Fruit fly (Drosophila melanogaster) whole organism, embryonic: ENCODE results near the gene Hsp83.
A peak's percentile ranks its signal among the peaks of the same experiment; 100 is the strongest.

Experiments used
- Atf6 ChIP-seq: fragments of 200-800 bp; sonication (Bioruptor generic); IDR thresholded peaks from 2 replicates; pipeline ENCODE4 v1.3.6; 2022; ENCODE audit warnings: missing biosample characterization, missing genetic modification characterization
- CG10147 ChIP-seq: fragments of 200-800 bp; sonication (Bioruptor generic); optimal IDR thresholded peaks from 2 replicates; lab custom pipeline; 2019; ENCODE audit warnings: missing biosample characterization, mild to moderate bottlenecking, missing genetic modification characterization, moderate library complexity
- CG10565 ChIP-seq: fragments of 200-800 bp; sonication (Bioruptor generic); optimal IDR thresholded peaks from 3 replicates; lab custom pipeline; 2016; ENCODE audit warnings: missing biosample characterization, mild to moderate bottlenecking, missing genetic modification characterization
- CG11247 ChIP-seq: fragments of 200-800 bp; sonication (Bioruptor generic); IDR thresholded peaks from 2 replicates; pipeline ENCODE4 v1.3.6; 2022; ENCODE audit warnings: missing biosample characterization, missing genetic modification characterization
- CG12219 ChIP-seq: fragments of 200-800 bp; sonication (Bioruptor generic); optimal IDR thresholded peaks from 3 replicates; lab custom pipeline; 2018; ENCODE audit warnings: missing biosample characterization, mild to moderate bottlenecking, missing genetic modification characterization
- CG12299 ChIP-seq: fragments of 200-800 bp; sonication (Bioruptor generic); optimal IDR thresholded peaks from 2 replicates; lab custom pipeline; 2018; ENCODE audit warnings: missing biosample characterization, mild to moderate bottlenecking, missing genetic modification characterization
- CG1233 ChIP-seq: fragments of 200-800 bp; sonication (Bioruptor generic); optimal IDR thresholded peaks from 4 replicates; lab custom pipeline; 2018; ENCODE audit warnings: missing biosample characterization, mild to moderate bottlenecking, missing genetic modification characterization
- CG15479 ChIP-seq: fragments of 200-800 bp; sonication (Bioruptor generic); optimal IDR thresholded peaks from 3 replicates; lab custom pipeline; 2019; ENCODE audit warnings: missing biosample characterization, mild to moderate bottlenecking, missing genetic modification characterization, moderate library complexity
- CG1647 ChIP-seq: fragments of 200-800 bp; sonication (Bioruptor generic); optimal IDR thresholded peaks from 3 replicates; lab custom pipeline; 2016; ENCODE audit warnings: missing biosample characterization, missing genetic modification characterization
- CG2712 ChIP-seq: fragments of 200-800 bp; optimal IDR thresholded peaks from 3 replicates; lab custom pipeline; 2019; ENCODE audit warnings: missing biosample characterization, mild to moderate bottlenecking, missing genetic modification characterization, moderate library complexity
- CG3847 ChIP-seq: fragments of 200-800 bp; sonication (Bioruptor generic); IDR thresholded peaks from 2 replicates; pipeline ENCODE4 v1.3.6; 2022; ENCODE audit warnings: missing biosample characterization, missing genetic modification characterization
- CG4360 ChIP-seq: fragments of 200-800 bp; sonication (Bioruptor generic); IDR thresholded peaks from 2 replicates; pipeline ENCODE4 v1.3.6; 2022; ENCODE audit warnings: missing biosample characterization, missing genetic modification characterization
- CG4617 ChIP-seq: fragments of 200-800 bp; sonication (Bioruptor generic); optimal IDR thresholded peaks from 3 replicates; lab custom pipeline; 2016; ENCODE audit warnings: missing biosample characterization, missing genetic modification characterization, borderline replicate concordance
- CG6254 ChIP-seq: fragments of 200-800 bp; sonication (Bioruptor generic); optimal IDR thresholded peaks from 3 replicates; lab custom pipeline; 2017; ENCODE audit warnings: mild to moderate bottlenecking, missing biosample characterization, missing genetic modification reagents, missing genetic modification characterization
- CG7271 ChIP-seq: fragments of 200-800 bp; sonication (Bioruptor generic); optimal IDR thresholded peaks from 2 replicates; lab custom pipeline; 2018; ENCODE audit warnings: missing biosample characterization, mild to moderate bottlenecking, missing genetic modification characterization, moderate library complexity
- CG7357 ChIP-seq: fragments of 200-800 bp; sonication (Bioruptor generic); IDR thresholded peaks from 3 replicates; pipeline ENCODE4 v1.3.6; 2022; ENCODE audit warnings: missing biosample characterization, missing genetic modification characterization
- CG7372 ChIP-seq: fragments of 200-800 bp; sonication (Bioruptor generic); IDR thresholded peaks from 2 replicates; pipeline ENCODE4 v1.3.6; 2022; ENCODE audit warnings: missing biosample characterization, missing genetic modification characterization
- CG7556 ChIP-seq: fragments of 200-800 bp; sonication (Bioruptor generic); optimal IDR thresholded peaks from 2 replicates; lab custom pipeline; 2017; ENCODE audit warnings: missing biosample characterization, mild to moderate bottlenecking, missing genetic modification characterization
- CG7786 ChIP-seq: fragments of 200-800 bp; sonication (Bioruptor generic); optimal IDR thresholded peaks from 2 replicates; lab custom pipeline; 2016; ENCODE audit warnings: missing biosample characterization, missing genetic modification characterization
- Dip3 ChIP-seq: fragments of 200-800 bp; sonication (Bioruptor generic); optimal IDR thresholded peaks from 3 replicates; lab custom pipeline; 2016; ENCODE audit warnings: missing biosample characterization, missing genetic modification characterization
- Dp ChIP-seq: fragments of 200-800 bp; sonication (Bioruptor generic); optimal IDR thresholded peaks from 2 replicates; lab custom pipeline; 2018; ENCODE audit warnings: missing biosample characterization, mild to moderate bottlenecking, missing genetic modification characterization, moderate library complexity
- E2f2 ChIP-seq: fragments of 200-800 bp; sonication (Bioruptor generic); IDR thresholded peaks from 2 replicates; pipeline ENCODE4 v1.3.6; 2022; ENCODE audit warnings: missing biosample characterization, missing genetic modification characterization
- Ets65A ChIP-seq: fragments of 200-800 bp; sonication (Bioruptor generic); peaks from one replicate; lab custom pipeline; 2016; ENCODE audit warnings: missing biosample characterization, missing genetic modification characterization
- GATAe ChIP-seq: fragments of 200-800 bp; sonication (Bioruptor generic); conservative IDR thresholded peaks from 2 replicates; pipeline ENCODE4 v1.3.6; 2022; ENCODE audit warnings: missing biosample characterization, missing genetic modification characterization
- HHEX ChIP-seq: fragments of 200-800 bp; sonication (Bioruptor generic); optimal IDR thresholded peaks from 3 replicates; lab custom pipeline; 2017; ENCODE audit warnings: missing biosample characterization, mild to moderate bottlenecking, missing genetic modification characterization, missing genetic modification reagents
- HLH54F ChIP-seq: fragments of 200-800 bp; sonication (Bioruptor generic); optimal IDR thresholded peaks from 3 replicates; lab custom pipeline; 2016; ENCODE audit warnings: missing biosample characterization, missing genetic modification characterization
- HmgD ChIP-seq: fragments of 200-800 bp; sonication (Bioruptor generic); optimal IDR thresholded peaks from 3 replicates; lab custom pipeline; 2016; ENCODE audit warnings: missing biosample characterization, missing genetic modification characterization
- Hmr ChIP-seq: fragments of 200-800 bp; sonication (Bioruptor generic); optimal IDR thresholded peaks from 3 replicates; lab custom pipeline; 2017; ENCODE audit warnings: mild to moderate bottlenecking, missing biosample characterization, missing genetic modification reagents, missing genetic modification characterization
- Sry-δ ChIP-seq: fragments of 200-800 bp; sonication (Bioruptor generic); optimal IDR thresholded peaks from 2 replicates; lab custom pipeline; 2016; ENCODE audit warnings: missing biosample characterization, missing genetic modification characterization
- YL-1 ChIP-seq: fragments of 200-800 bp; sonication (Bioruptor generic); optimal IDR thresholded peaks from 3 replicates; lab custom pipeline; 2017; ENCODE audit warnings: missing biosample characterization, mild to moderate bottlenecking, missing genetic modification characterization
- bowl ChIP-seq: fragments of 200-800 bp; sonication (Bioruptor generic); IDR thresholded peaks from 2 replicates; pipeline ENCODE4 v1.3.6; 2022; ENCODE audit warnings: missing biosample characterization, missing genetic modification characterization
- caup ChIP-seq: fragments of 200-800 bp; sonication (Bioruptor generic); optimal IDR thresholded peaks from 3 replicates; lab custom pipeline; 2017; ENCODE audit warnings: missing biosample characterization, mild to moderate bottlenecking, missing genetic modification characterization, moderate library complexity; ENCODE audit not compliant: severe bottlenecking
- chinmo ChIP-seq: fragments of 200-800 bp; sonication (Bioruptor generic); IDR thresholded peaks from 4 replicates; pipeline ENCODE4 v1.3.6; 2022; ENCODE audit warnings: missing biosample characterization, missing genetic modification characterization; ENCODE audit not compliant: partially characterized antibody
- ewg ChIP-seq: fragments of 200-800 bp; sonication (Bioruptor generic); optimal IDR thresholded peaks from 3 replicates; lab custom pipeline; 2017; ENCODE audit warnings: mild to moderate bottlenecking, missing biosample characterization, missing genetic modification reagents, missing genetic modification characterization
- gfzf ChIP-seq: fragments of 200-800 bp; sonication (Bioruptor generic); optimal IDR thresholded peaks from 2 replicates; lab custom pipeline; 2016; ENCODE audit warnings: missing biosample characterization, mild to moderate bottlenecking, missing genetic modification characterization, moderate library complexity
- jing ChIP-seq: fragments of 200-800 bp; sonication (Bioruptor generic); optimal IDR thresholded peaks from 2 replicates; lab custom pipeline; 2018; ENCODE audit warnings: missing biosample characterization, mild to moderate bottlenecking, missing genetic modification characterization
- lmd ChIP-seq: fragments of 200-800 bp; sonication (Bioruptor generic); IDR thresholded peaks from 2 replicates; pipeline ENCODE4 v1.3.6; 2022; ENCODE audit warnings: missing biosample characterization, missing genetic modification characterization
- mirr ChIP-seq: fragments of 200-800 bp; sonication (Bioruptor generic); optimal IDR thresholded peaks from 3 replicates; lab custom pipeline; 2018; ENCODE audit warnings: missing biosample characterization, mild to moderate bottlenecking, missing genetic modification characterization
- nom ChIP-seq: fragments of 200-800 bp; sonication (Bioruptor generic); optimal IDR thresholded peaks from 2 replicates; lab custom pipeline; 2017; ENCODE audit warnings: missing biosample characterization, missing genetic modification characterization, mild to moderate bottlenecking, moderate library complexity, missing genetic modification reagents
- otp ChIP-seq: fragments of 200-800 bp; sonication (Bioruptor generic); IDR thresholded peaks from 3 replicates; pipeline ENCODE4, ENCODE4 v1.3.6; 2022; ENCODE audit warnings: missing biosample characterization, missing genetic modification characterization
- pan ChIP-seq, 4 experiments: fragments of >200 bp in 3 of 4; fragments of 200-800 bp in 1 of 4; sonication (Bioruptor generic) in 1 of 4; optimal IDR thresholded peaks in 3 of 4; IDR thresholded peaks in 1 of 4; 2 replicates each; pipeline versions ENCODE4 v1.3.6 to Lab custom; 2017 to 2022; ENCODE audit warnings: missing biosample characterization in 2 of 4, missing genetic modification characterization in 2 of 4, mixed read lengths in 1 of 4
- pho ChIP-seq: fragments of 200-800 bp; sonication (Bioruptor generic); optimal IDR thresholded peaks from 2 replicates; lab custom pipeline; 2016; ENCODE audit warnings: missing biosample characterization, missing genetic modification characterization
- ranshi ChIP-seq: fragments of 200-800 bp; sonication (Bioruptor generic); IDR thresholded peaks from 2 replicates; pipeline ENCODE4 v1.3.6; 2022; ENCODE audit warnings: missing biosample characterization, missing genetic modification characterization
- sisA ChIP-seq: fragments of 200-800 bp; sonication (Bioruptor generic); IDR thresholded peaks from 2 replicates; pipeline ENCODE4 v1.3.6; 2022; ENCODE audit warnings: missing biosample characterization, missing genetic modification characterization
- tll ChIP-seq, 2 experiments: fragments of 200-800 bp in 1 of 2; fragments of >200 bp in 1 of 2; sonication (Bioruptor generic) in 1 of 2; optimal IDR thresholded peaks; 2 replicates each; lab custom pipeline; 2017 to 2019; ENCODE audit warnings: missing biosample characterization in 2 of 2, missing genetic modification characterization in 2 of 2, mild to moderate bottlenecking in 1 of 2, moderate library complexity in 1 of 2
- wor ChIP-seq: fragments of 200-800 bp; sonication (Bioruptor generic); IDR thresholded peaks from 2 replicates; pipeline ENCODE4 v1.3.6; 2022; ENCODE audit warnings: missing biosample characterization, missing genetic modification characterization

Hsp83 gene

dm6 chr3L:3198447-3199402 is 6.0 kb downstream of the Hsp83 start, which contains the start of the genes CG32276 and gry (continued):
- TF ChIP-seq mirr (peak; percentile 70), chinmo (0 out of 4 replicates have a peak, but pooled peaks have one; percentile 54), nom (GFP tag; lab: Kevin White, UChicago) (peak; percentile 84), E2f2 (GFP tag; lab: Robert Waterston, UW) (peak; percentile 53), pho (GFP tag; lab: Kevin White, UChicago) (peak; percentile 79), CG12299 (tag; lab: Kevin White, UChicago) (peak; percentile 68), CG15479 (no peak), CG7357 (peak; percentile 46; the same call in 1 of the 3 replicates), CG4617 (peak; percentile 86), CG10147 (GFP tag; lab: Kevin White, UChicago) (no peak), Ets65A (GFP tag; lab: Kevin White, UChicago) (peak; percentile 98), GATAe (GFP tag; lab: Robert Waterston, UW) (no peak), CG7271 (tag; lab: Kevin White, UChicago) (peak; percentile 8), CG3847 (GFP tag; lab: Robert Waterston, UW) (peak; percentile 83), CG10565 (GFP tag; lab: Kevin White, UChicago) (peak; percentile 26), pan (optimal IDR thresholded peaks at IDR 0.05; lab: Kevin White, UChicago) (no peak), pan (GFP tag; optimal IDR thresholded peaks at IDR 0.05 in 1 of 2, IDR thresholded peaks at IDR 0.05 in 1 of 2) (peak in 1 of 2 experiments; percentile 29), CG2712 (peak; percentile 85), CG12219 (GFP tag; lab: Kevin White, UChicago) (peak; percentile 51), CG7786 (GFP tag; lab: Kevin White, UChicago) (peak; percentile 71), bowl (GFP tag; lab: Robert Waterston, UW) (no peak), CG7556 (GFP tag; lab: Kevin White, UChicago) (peak; percentile 60), HHEX (GFP tag; lab: Kevin White, UChicago) (peak; percentile 58), CG11247 (peak; percentile 54), Sry-δ (GFP tag; lab: Kevin White, UChicago) (peak; percentile 77), Dip3 (GFP tag; lab: Kevin White, UChicago) (peak; percentile 71), HLH54F (GFP tag; lab: Kevin White, UChicago) (peak; percentile 85), lmd (GFP tag; lab: Robert Waterston, UW) (peak; percentile 65; the same call in 1 of the 2 replicates), otp (GFP tag; lab: Robert Waterston, UW) (peak; percentile 54; the same call in 1 of the 3 replicates), tll (GFP tag; optimal IDR thresholded peaks at IDR 0.05; lab: Kevin White, UChicago) (peak; percentile 64 to 72), wor (peak; percentile 59), ranshi (GFP tag; lab: Robert Waterston, UW) (peak; percentile 44), CG1233 (peak; percentile 67), HmgD (peak; percentile 65), CG1647 (GFP tag; lab: Kevin White, UChicago) (peak; percentile 79), CG7372 (GFP tag; lab: Robert Waterston, UW) (peak; percentile 66; the same call in 1 of the 2 replicates), Dp (GFP tag; lab: Kevin White, UChicago) (peak; percentile 22), jing (GFP tag; lab: Kevin White, UChicago) (no peak), ewg (GFP tag; lab: Kevin White, UChicago) (peak; percentile 72), Atf6 (GFP tag; lab: Robert Waterston, UW) (peak; percentile 39; the same call in 1 of the 2 replicates), gfzf (GFP tag; lab: Kevin White, UChicago) (peak; percentile 94), Hmr (GFP tag; lab: Kevin White, UChicago) (peak; percentile 76), sisA (GFP tag; lab: Robert Waterston, UW) (peak; percentile 62; the same call in 1 of the 2 replicates), caup (GFP tag; lab: Kevin White, UChicago) (peak; percentile 69), CG6254 (GFP tag; lab: Kevin White, UChicago) (no peak), YL-1 (GFP tag; lab: Kevin White, UChicago) (peak; percentile 93), CG4360 (GFP tag; lab: Robert Waterston, UW) (peak; percentile 55; the same call in 1 of the 2 replicates)
